Fruit fly (Drosophila melanogaster): Measurements from ENCODE around the gene Ibf2.
A peak's percentile ranks its signal among the peaks of the same experiment; 100 is the strongest.

Ibf2 gene

dm6 chr3R:9246879-9247621, 11.3 kb downstream of the Ibf2 start (continued):
- peak; percentile 51 for TF ChIP-seq ems (GFP tag; optimal IDR thresholded peaks at IDR 0.05)
- peak; percentile 77 for TF ChIP-seq row (GFP tag; IDR thresholded peaks at IDR 0.05)
- TF ChIP-seq CG10321 (GFP tag; IDR thresholded peaks at IDR 0.05), result no peak
- TF ChIP-seq sisA (GFP tag; IDR thresholded peaks at IDR 0.05), result peak; percentile 69
- no peak for TF ChIP-seq MESR4 (GFP tag; optimal IDR thresholded peaks at IDR 0.05)
- no peak for TF ChIP-seq dan (GFP tag; IDR thresholded peaks at IDR 0.05)
- TF ChIP-seq CG3838 (GFP tag; optimal IDR thresholded peaks at IDR 0.05), result no peak
- no peak for TF ChIP-seq CG31388 (GFP tag; optimal IDR thresholded peaks at IDR 0.05)
- no peak for TF ChIP-seq inv (GFP tag; IDR thresholded peaks at IDR 0.05; ENCODE audit: partially characterized antibody)
- peak; percentile 36 for TF ChIP-seq jing (GFP tag; optimal IDR thresholded peaks at IDR 0.05)
- peak; percentile 71; the same call in 1 of the 2 replicates for TF ChIP-seq stc (GFP tag; IDR thresholded peaks at IDR 0.05)
- TF ChIP-seq H15 (GFP tag; IDR thresholded peaks at IDR 0.05), result no peak
- TF ChIP-seq B-H2 (GFP tag; optimal IDR thresholded peaks at IDR 0.05), result no peak
- peak; percentile 78 for TF ChIP-seq CG12391 (tag; optimal IDR thresholded peaks at IDR 0.05)
- no peak for TF ChIP-seq p53 (GFP tag; optimal IDR thresholded peaks at IDR 0.05)
- no peak for TF ChIP-seq CG11085 (GFP tag; IDR thresholded peaks at IDR 0.05)
- peak; percentile 53 for TF ChIP-seq CG3407 (GFP tag; optimal IDR thresholded peaks at IDR 0.05)
- TF ChIP-seq eyg (GFP tag; optimal IDR thresholded peaks at IDR 0.05), result peak; percentile 37
- TF ChIP-seq CHES-1-like (GFP tag; optimal IDR thresholded peaks at IDR 0.05), result no peak
- peak; percentile 76 for TF ChIP-seq CG11504 (tag; optimal IDR thresholded peaks at IDR 0.05)
- peak; percentile 65; the same call in 1 of the 2 replicates for TF ChIP-seq chm (GFP tag; IDR thresholded peaks at IDR 0.05)
- TF ChIP-seq CG6254 (GFP tag; optimal IDR thresholded peaks at IDR 0.05), result peak; percentile 78
- TF ChIP-seq CG3163 (GFP tag; optimal IDR thresholded peaks at IDR 0.05), result peak; percentile 69
- peak; percentile 96 for TF ChIP-seq sqz (GFP tag; optimal IDR thresholded peaks at IDR 0.05)
- peak; percentile 35 for TF ChIP-seq BtbVII (GFP tag; optimal IDR thresholded peaks at IDR 0.05)
- peak; percentile 69 for TF ChIP-seq lbe (GFP tag; optimal IDR thresholded peaks at IDR 0.05)
- no peak for TF ChIP-seq CG17802 (tag; optimal IDR thresholded peaks at IDR 0.05)
- no peak for TF ChIP-seq stwl (tag; optimal IDR thresholded peaks at IDR 0.05)
- peak; percentile 83 for TF ChIP-seq Med (GFP tag)
- TF ChIP-seq CG30403 (GFP tag; optimal IDR thresholded peaks at IDR 0.05), result peak; percentile 65
- TF ChIP-seq CG15479 (GFP tag; optimal IDR thresholded peaks at IDR 0.05), result no peak
- no peak for TF ChIP-seq CG13296 (GFP tag; optimal IDR thresholded peaks at IDR 0.05)
- TF ChIP-seq chinmo (GFP tag; IDR thresholded peaks at IDR 0.05; ENCODE audit: partially characterized antibody), result no peak
- no peak for TF ChIP-seq CG31365 (tag; optimal IDR thresholded peaks at IDR 0.05)
- TF ChIP-seq gro (GFP tag; optimal IDR thresholded peaks at IDR 0.05), result no peak
- peak; percentile 84 for TF ChIP-seq CG8388 (GFP tag; optimal IDR thresholded peaks at IDR 0.05)
- no peak for TF ChIP-seq tup (GFP tag; optimal IDR thresholded peaks at IDR 0.05)
- no peak for TF ChIP-seq HLH54F (GFP tag; optimal IDR thresholded peaks at IDR 0.05)
- peak; percentile 57; the same call in 2 of the 3 replicates for TF ChIP-seq croc (GFP tag; conservative IDR thresholded peaks at IDR 0.05)
- TF ChIP-seq CG12299 (tag; optimal IDR thresholded peaks at IDR 0.05), result peak; percentile 17
- no peak for TF ChIP-seq trh (GFP tag; optimal IDR thresholded peaks at IDR 0.05)
- TF ChIP-seq lov (optimal IDR thresholded peaks at IDR 0.05), result no peak
- TF ChIP-seq lov (GFP tag; IDR thresholded peaks at IDR 0.05), result no peak; the same call in 2 of the 3 replicates
- no peak for TF ChIP-seq schlank (tag; optimal IDR thresholded peaks at IDR 0.05)
- no peak for TF ChIP-seq CG42726 (GFP tag; IDR thresholded peaks at IDR 0.05; ENCODE audit: partially characterized antibody)
- peak; percentile 65 for TF ChIP-seq CG4820 (GFP tag; optimal IDR thresholded peaks at IDR 0.05)
- no peak for TF ChIP-seq CG8478 (optimal IDR thresholded peaks at IDR 0.05)
- TF ChIP-seq ATbp (GFP tag; optimal IDR thresholded peaks at IDR 0.05), result peak; percentile 80
- no peak for TF ChIP-seq CG13123 (GFP tag; optimal IDR thresholded peaks at IDR 0.05)
- peak; percentile 79 for TF ChIP-seq Asciz (GFP tag; optimal IDR thresholded peaks at IDR 0.05)

All from whole organism, embryonic.